Worm (Caenorhabditis elegans) whole organism, L4 larva: ENCODE data around the gene semo-1.

Experiments used
- F10B5.3 ChIP-seq: sonication (generic microtip); optimal IDR thresholded peaks from 2 replicates; lab custom pipeline; 2016; ENCODE audit warnings: mild to moderate bottlenecking, missing genetic modification characterization, missing compliant biosample characterization
- T20F7.1 ChIP-seq: fragments of 200-800 bp; sonication (Bioruptor generic); optimal IDR thresholded peaks from 2 replicates; lab custom pipeline; 2018; ENCODE audit warnings: mild to moderate bottlenecking, missing genetic modification characterization, missing compliant biosample characterization
- Y48G9A.11 ChIP-seq: fragments of 200-800 bp; sonication (Bioruptor generic); IDR thresholded peaks from 2 replicates; pipeline ENCODE4 v1.3.6; 2022; ENCODE audit warnings: missing genetic modification reagents, missing genetic modification characterization, missing compliant biosample characterization
- ZK546.5 ChIP-seq, 2 experiments: sonication (generic microtip); optimal IDR thresholded peaks; 2 replicates each; lab custom pipeline; 2017; ENCODE audit warnings: missing biosample characterization in 2 of 2, missing genetic modification characterization in 2 of 2
- aha-1 ChIP-seq: fragments of 150-350 bp; peaks from one replicate; lab custom pipeline; 2014; ENCODE audit warnings: missing biosample characterization, missing genetic modification characterization
- ama-1 ChIP-seq: fragments of 150-350 bp; optimal IDR thresholded peaks from 2 replicates; lab custom pipeline; 2014; ENCODE audit warnings: inconsistent platforms, mixed read lengths
- arid-1 ChIP-seq: fragments of 200-800 bp; sonication (Bioruptor generic); conservative IDR thresholded peaks from 2 replicates; pipeline ENCODE4 v1.3.6; 2022; ENCODE audit warnings: missing genetic modification reagents, missing genetic modification characterization, missing compliant biosample characterization
- attf-4 ChIP-seq: sonication (generic microtip); optimal IDR thresholded peaks from 3 replicates; lab custom pipeline; 2017; ENCODE audit warnings: missing biosample characterization, missing genetic modification characterization
- ceh-20 ChIP-seq: fragments of 200-800 bp; sonication (Bioruptor generic); IDR thresholded peaks from 2 replicates; pipeline ENCODE4 v1.3.6; 2022; ENCODE audit warnings: missing genetic modification reagents, missing genetic modification characterization, missing compliant biosample characterization
- ceh-32 ChIP-seq: sonication (generic microtip); optimal IDR thresholded peaks from 2 replicates; lab custom pipeline; 2016; ENCODE audit warnings: mild to moderate bottlenecking, missing genetic modification characterization, missing compliant biosample characterization; ENCODE audit not compliant: poor library complexity
- ceh-82 ChIP-seq: sonication (generic microtip); optimal IDR thresholded peaks from 2 replicates; lab custom pipeline; 2017; ENCODE audit warnings: missing biosample characterization, missing genetic modification characterization
- ces-1 ChIP-seq: fragments of 150-350 bp; sonication (generic microtip); optimal IDR thresholded peaks from 4 replicates; lab custom pipeline; 2014; ENCODE audit warnings: missing biosample characterization, missing genetic modification reagents, missing genetic modification characterization
- daf-19 ChIP-seq: fragments of 200-800 bp; sonication (Bioruptor generic); conservative IDR thresholded peaks from 2 replicates; pipeline ENCODE4 v1.3.6; 2022; ENCODE audit warnings: missing genetic modification characterization, missing compliant biosample characterization
- daf-8 ChIP-seq: fragments of 200-800 bp; sonication (Bioruptor generic); IDR thresholded peaks from 2 replicates; pipeline ENCODE4 v1.3.6; 2022; ENCODE audit warnings: missing genetic modification characterization, missing compliant biosample characterization
- dmd-6 ChIP-seq: fragments of 200-800 bp; sonication (Bioruptor generic); IDR thresholded peaks from 2 replicates; pipeline ENCODE4 v1.3.6; 2022; ENCODE audit warnings: missing genetic modification reagents, missing genetic modification characterization, missing compliant biosample characterization
- fos-1 ChIP-seq: fragments of 150-350 bp; optimal IDR thresholded peaks from 2 replicates; lab custom pipeline; 2014; ENCODE audit warnings: missing biosample characterization, missing genetic modification characterization
- gei-8 ChIP-seq: fragments of 200-800 bp; sonication (Bioruptor generic); optimal IDR thresholded peaks from 2 replicates; lab custom pipeline; 2018; ENCODE audit warnings: mild to moderate bottlenecking, missing genetic modification characterization, missing compliant biosample characterization
- hif-1 ChIP-seq, 2 experiments: sonication (generic microtip); optimal IDR thresholded peaks; 2 replicates each; lab custom pipeline; 2016 to 2017; ENCODE audit warnings: missing compliant biosample characterization in 2 of 2, missing genetic modification characterization in 2 of 2, missing genetic modification reagents in 2 of 2, missing genotype in 2 of 2, mild to moderate bottlenecking in 1 of 2
- hlh-30 ChIP-seq: sonication (generic microtip); optimal IDR thresholded peaks from 2 replicates; lab custom pipeline; 2017; ENCODE audit warnings: antibody characterized with exemption, mild to moderate bottlenecking, missing genetic modification characterization, missing compliant biosample characterization; ENCODE audit not compliant: insufficient read depth
- hmg-1.1 ChIP-seq: fragments of 200-800 bp; sonication (Bioruptor generic); IDR thresholded peaks from 2 replicates; pipeline ENCODE4 v1.3.6; 2022; ENCODE audit warnings: missing genetic modification reagents, missing genetic modification characterization, missing compliant biosample characterization
- lin-29 ChIP-seq: fragments of 200-800 bp; sonication (Bioruptor generic); IDR thresholded peaks from 2 replicates; pipeline ENCODE4 v1.3.6; 2022; ENCODE audit warnings: missing genetic modification reagents, missing genetic modification characterization, missing compliant biosample characterization
- lsy-2 ChIP-seq, 2 experiments: fragments of 150-350 bp in 1 of 2; sonication (generic microtip) in 1 of 2; optimal IDR thresholded peaks; 2 replicates each; lab custom pipeline; 2014 to 2017; ENCODE audit warnings: missing biosample characterization in 2 of 2, missing genetic modification characterization in 2 of 2
- madf-5 ChIP-seq, 2 experiments: fragments of 200-800 bp; sonication (Bioruptor generic); IDR thresholded peaks; 2 replicates each; pipeline ENCODE4 v1.3.6; 2022; ENCODE audit warnings: missing compliant biosample characterization in 2 of 2, missing genetic modification characterization in 2 of 2
- mdl-1 ChIP-seq, 2 experiments: fragments of 150-350 bp in 1 of 2; sonication (generic microtip) in 1 of 2; optimal IDR thresholded peaks; 2 replicates each; lab custom pipeline; 2014 to 2017; ENCODE audit warnings: missing biosample characterization in 2 of 2, missing genetic modification characterization in 2 of 2
- mxl-3 ChIP-seq: fragments of 200-800 bp; sonication (Bioruptor generic); optimal IDR thresholded peaks from 2 replicates; lab custom pipeline; 2018; ENCODE audit warnings: mild to moderate bottlenecking, missing genetic modification characterization, missing compliant biosample characterization
- nhr-111 ChIP-seq: fragments of 200-800 bp; sonication (Bioruptor generic); optimal IDR thresholded peaks from 2 replicates; lab custom pipeline; 2018; ENCODE audit warnings: mild to moderate bottlenecking, missing genetic modification characterization, missing compliant biosample characterization
- nhr-237 ChIP-seq: sonication (generic microtip); optimal IDR thresholded peaks from 2 replicates; lab custom pipeline; 2017; ENCODE audit warnings: missing biosample characterization, missing genetic modification characterization
- nhr-25 ChIP-seq: sonication (generic microtip); optimal IDR thresholded peaks from 2 replicates; lab custom pipeline; 2017; ENCODE audit warnings: missing genetic modification characterization, mild to moderate bottlenecking, missing compliant biosample characterization, antibody characterized with exemption, moderate library complexity, borderline replicate concordance; ENCODE audit not compliant: insufficient read depth
- nhr-28 ChIP-seq: fragments of 150-350 bp; optimal IDR thresholded peaks from 2 replicates; lab custom pipeline; 2014; ENCODE audit warnings: missing biosample characterization, missing genetic modification characterization
- nhr-42 ChIP-seq: fragments of 200-800 bp; sonication (Bioruptor generic); IDR thresholded peaks from 2 replicates; pipeline ENCODE4 v1.3.6; 2022; ENCODE audit warnings: missing genetic modification characterization, missing compliant biosample characterization
- rbr-2 ChIP-seq: sonication (generic microtip); optimal IDR thresholded peaks from 2 replicates; lab custom pipeline; 2016; ENCODE audit warnings: missing genotype, missing genetic modification characterization, missing compliant biosample characterization
- saeg-2 ChIP-seq: fragments of 200-800 bp; sonication (Bioruptor generic); IDR thresholded peaks from 2 replicates; pipeline ENCODE4 v1.3.6; 2022; ENCODE audit warnings: missing genetic modification reagents, missing genetic modification characterization, missing compliant biosample characterization
- sdz-12 ChIP-seq: fragments of 200-800 bp; sonication (Bioruptor generic); optimal IDR thresholded peaks from 2 replicates; lab custom pipeline; 2018; ENCODE audit warnings: mild to moderate bottlenecking, missing genetic modification characterization, missing compliant biosample characterization
- snpc-1.2 ChIP-seq: fragments of 200-800 bp; sonication (Bioruptor generic); IDR thresholded peaks from 2 replicates; pipeline ENCODE4 v1.3.6; 2022; ENCODE audit warnings: missing genetic modification reagents, missing genetic modification characterization, missing compliant biosample characterization
- spr-3 ChIP-seq: fragments of 200-800 bp; sonication (Bioruptor generic); optimal IDR thresholded peaks from 2 replicates; lab custom pipeline; 2018; ENCODE audit warnings: mild to moderate bottlenecking, missing genetic modification characterization, missing compliant biosample characterization
- tra-1 ChIP-seq: fragments of 200-800 bp; sonication (Bioruptor generic); IDR thresholded peaks from 2 replicates; pipeline ENCODE4 v1.3.6; 2022; ENCODE audit warnings: missing genetic modification reagents, missing genetic modification characterization, missing compliant biosample characterization
- unc-62 ChIP-seq, 3 experiments: fragments of 150-350 bp in 1 of 3; sonication (generic microtip); optimal IDR thresholded peaks in 2 of 3; peaks in 1 of 3; 1 replicate in 1 of 3; 2 replicates in 2 of 3; lab custom pipeline; 2014 to 2017; ENCODE audit warnings: missing biosample characterization in 3 of 3, missing genetic modification characterization in 3 of 3, missing genetic modification reagents in 3 of 3, missing genotype in 1 of 3
- vab-7 ChIP-seq: fragments of 200-800 bp; sonication (Bioruptor generic); IDR thresholded peaks from 2 replicates; pipeline ENCODE4 v1.3.6; 2022; ENCODE audit warnings: missing genetic modification reagents, missing genetic modification characterization, missing compliant biosample characterization
- ztf-7 ChIP-seq: fragments of 150-350 bp; optimal IDR thresholded peaks from 2 replicates; lab custom pipeline; 2014; ENCODE audit warnings: missing biosample characterization, missing genetic modification characterization

The semo-1 gene

DNA sequence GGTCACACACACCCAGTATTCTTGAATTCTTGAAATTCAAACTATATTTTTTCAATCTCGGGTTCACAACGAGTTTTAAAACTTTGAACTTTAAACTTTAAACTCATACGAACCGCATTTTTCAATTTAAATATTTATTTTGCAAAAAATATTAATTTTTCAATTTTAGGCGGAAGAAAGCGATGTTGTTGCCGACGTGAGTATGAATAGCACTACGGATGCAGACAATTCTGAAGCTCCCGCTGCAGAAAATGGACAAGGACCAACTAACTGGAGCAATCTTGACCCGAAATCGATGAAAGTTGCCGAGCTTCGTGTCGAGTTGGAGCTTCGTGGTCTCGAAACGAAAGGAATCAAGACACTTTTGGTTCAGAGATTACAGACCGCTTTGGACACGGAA is 23.5 kb downstream of the semo-1 start:
- TF ChIP-seq snpc-1.2 (GFP tag; lab: Robert Waterston, UW) (0 out of 2 replicates have a peak, but pooled peaks have one; percentile 53), spr-3 (GFP tag; lab: Kevin White, UChicago) (no peak), nhr-28 (tag; lab: Kevin White, UChicago) (no peak), unc-62 (GFP tag; optimal IDR thresholded peaks at IDR 0.05 in 1 of 2; lab: Kevin White, UChicago) (peak in 1 of 2 experiments; percentile 17), unc-62 (tag; optimal IDR thresholded peaks at IDR 0.05; lab: Kevin White, UChicago) (no peak)
- TF ChIP-seq, all 104 proteins: peak for 2

DNA sequence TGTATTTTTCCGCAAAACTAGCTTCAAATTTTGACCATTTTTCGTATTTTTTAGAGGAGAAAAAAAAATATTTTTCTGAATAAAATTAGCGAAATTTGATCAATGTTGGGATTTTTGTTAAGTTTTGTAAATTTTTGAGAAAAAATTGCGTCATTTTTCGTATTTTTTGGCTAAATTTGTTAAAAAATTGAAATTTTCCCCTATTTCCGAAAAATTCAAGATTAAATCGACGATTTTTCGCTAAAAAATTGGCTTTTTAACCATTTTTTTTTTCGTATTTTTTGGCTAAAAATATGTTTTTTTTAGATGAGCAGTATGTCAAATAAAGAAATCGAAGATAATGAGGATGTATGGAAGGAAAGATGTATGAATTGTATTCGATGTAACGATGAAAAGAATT is 26.1 kb downstream of the semo-1 start, which contains the start of gene cfp-1:
cfp-1 (plus strand) TSS at position 301 of the 400 bp plus-strand sequence.
- no peak for TF ChIP-seq lsy-2 (tag; optimal IDR thresholded peaks at IDR 0.05; lab: Kevin White, UChicago)
- TF ChIP-seq daf-19, result no peak
- peak in 1 of 2 experiments; percentile 21 for TF ChIP-seq unc-62 (GFP tag; optimal IDR thresholded peaks at IDR 0.05 in 1 of 2; lab: Kevin White, UChicago)
- no peak for TF ChIP-seq unc-62 (tag; optimal IDR thresholded peaks at IDR 0.05; lab: Kevin White, UChicago)

DNA sequence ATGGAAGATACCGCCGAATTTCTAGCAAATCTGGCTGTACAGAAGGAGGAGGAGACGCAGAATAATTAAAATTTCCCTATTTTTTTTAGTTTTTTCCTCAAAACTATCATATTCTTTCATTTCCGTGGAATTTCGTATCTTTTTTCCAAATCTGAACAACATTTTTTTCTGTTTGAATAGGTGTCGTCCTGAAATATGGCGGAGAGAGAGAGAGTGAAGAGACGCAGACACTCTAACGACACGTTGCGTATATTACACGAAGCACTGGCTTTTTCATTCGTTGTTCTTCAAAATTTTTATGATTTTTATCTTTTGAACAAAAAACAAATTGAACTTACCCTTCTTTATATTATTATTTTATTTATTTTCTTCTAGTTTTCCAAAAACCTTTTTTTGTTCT is 32.0 kb downstream of the semo-1 start:
- TF ChIP-seq rbr-2 (tag; lab: Kevin White, UChicago) (no peak), nhr-111 (GFP tag; lab: Kevin White, UChicago) (no peak), arid-1 (GFP tag; lab: Robert Waterston, UW) (no peak), daf-8 (GFP tag; lab: Robert Waterston, UW) (no peak), lsy-2 (tag; optimal IDR thresholded peaks at IDR 0.05; lab: Kevin White, UChicago) (peak in 1 of 2 experiments; percentile 10), aha-1 (tag; lab: Kevin White, UChicago) (peak; percentile 51)

ce11 chrIV:14083505-14083904 is 32.5 kb downstream of the semo-1 start, which contains the start of gene F52B11.2:
F52B11.2 (plus strand) TSS chrIV:14083568.
- TF ChIP-seq aha-1 (tag; lab: Kevin White, UChicago) (peak; percentile 4), lin-29 (GFP tag; lab: Robert Waterston, UW) (no peak), nhr-42 (GFP tag; lab: Robert Waterston, UW) (no peak), nhr-237 (tag; lab: Kevin White, UChicago) (no peak), vab-7 (GFP tag; lab: Robert Waterston, UW) (no peak), tra-1 (no peak), attf-4 (tag; lab: Kevin White, UChicago) (no peak), ztf-7 (tag; lab: Kevin White, UChicago) (no peak), ZK546.5 (tag; optimal IDR thresholded peaks at IDR 0.05; lab: Kevin White, UChicago) (no peak), ces-1 (GFP tag; lab: Kevin White, UChicago) (no peak), madf-5 (GFP tag; IDR thresholded peaks at IDR 0.05; lab: Robert Waterston, UW) (no peak), saeg-2 (GFP tag; lab: Robert Waterston, UW) (no peak), gei-8 (GFP tag; lab: Kevin White, UChicago) (no peak), hif-1 (tag; optimal IDR thresholded peaks at IDR 0.05; lab: Kevin White, UChicago) (peak in 1 of 2 experiments; percentile 18), fos-1 (tag; lab: Kevin White, UChicago) (no peak), arid-1 (GFP tag; lab: Robert Waterston, UW) (no peak), Y48G9A.11 (GFP tag; lab: Robert Waterston, UW) (peak; percentile 18; the same call in 1 of the 2 replicates)

ce11 chrIV:14086395-14086794 is 35.4 kb downstream of the semo-1 start:
- TF ChIP-seq nhr-28 (tag; lab: Kevin White, UChicago), result peak; percentile 11
- no peak for TF ChIP-seq daf-19
- TF ChIP-seq, all 104 proteins: peak for 1

DNA sequence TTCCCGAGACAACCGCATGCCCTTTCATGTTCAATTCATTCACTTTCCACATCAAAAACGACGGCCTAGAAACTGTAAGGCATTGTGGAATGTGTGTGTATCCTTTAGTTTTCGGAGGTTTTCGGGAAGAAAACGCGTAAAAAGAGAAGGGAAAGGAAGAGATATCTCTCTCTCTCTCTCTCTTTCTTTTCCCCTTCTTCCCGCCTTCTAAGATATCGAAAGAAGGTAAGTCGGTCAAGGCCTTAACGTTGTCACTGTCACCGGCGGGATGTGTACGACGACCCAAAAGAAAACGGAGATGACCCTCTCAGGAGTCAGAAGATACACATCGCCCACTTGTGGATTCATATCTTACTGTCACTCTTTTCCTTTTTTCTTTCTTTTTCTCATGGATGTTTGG is 38.7 kb downstream of the semo-1 start:
- TF ChIP-seq nhr-25 (tag; lab: Kevin White, UChicago) (peak; percentile 73), hlh-30 (tag; lab: Kevin White, UChicago) (peak; percentile 41), T20F7.1 (GFP tag; lab: Kevin White, UChicago) (no peak), nhr-28 (tag; lab: Kevin White, UChicago) (peak; percentile 48), saeg-2 (GFP tag; lab: Robert Waterston, UW) (no peak), sdz-12 (no peak), ama-1 (lab: Kevin White, UChicago) (no peak), ceh-32 (no peak), mxl-3 (GFP tag; lab: Kevin White, UChicago) (no peak), ceh-82 (tag; lab: Kevin White, UChicago) (no peak), F10B5.3 (no peak), ceh-20 (no peak), unc-62 (GFP tag; optimal IDR thresholded peaks at IDR 0.05 in 1 of 2; lab: Kevin White, UChicago) (peak in 1 of 2 experiments; percentile 83), unc-62 (tag; optimal IDR thresholded peaks at IDR 0.05; lab: Kevin White, UChicago) (no peak), hmg-1.1 (GFP tag; lab: Robert Waterston, UW) (no peak), mdl-1 (tag; optimal IDR thresholded peaks at IDR 0.05; lab: Kevin White, UChicago) (no peak), dmd-6 (GFP tag; lab: Robert Waterston, UW) (no peak)
